Fruit fly (Drosophila melanogaster) whole organism, embryonic: ENCODE measurements around the gene phol.

ENCODE experiments used
- BEAF-32 ChIP-seq: fragments of 200-800 bp; sonication (Bioruptor generic); optimal IDR thresholded peaks from 3 replicates; lab custom pipeline; 2017; ENCODE audit warnings: missing biosample characterization, missing genetic modification characterization, mild to moderate bottlenecking, moderate library complexity, missing genetic modification reagents
- CG11723 ChIP-seq: fragments of 200-800 bp; sonication (Bioruptor generic); optimal IDR thresholded peaks from 2 replicates; lab custom pipeline; 2017; ENCODE audit warnings: missing biosample characterization, mild to moderate bottlenecking, missing genetic modification characterization
- CG12299 ChIP-seq: fragments of 200-800 bp; sonication (Bioruptor generic); optimal IDR thresholded peaks from 2 replicates; lab custom pipeline; 2018; ENCODE audit warnings: missing biosample characterization, mild to moderate bottlenecking, missing genetic modification characterization
- CG12659 ChIP-seq: fragments of 200-800 bp; sonication (Bioruptor generic); optimal IDR thresholded peaks from 3 replicates; lab custom pipeline; 2017; ENCODE audit warnings: mild to moderate bottlenecking, missing biosample characterization, missing genetic modification reagents, missing genetic modification characterization
- CG13123 ChIP-seq: fragments of 200-800 bp; sonication (Bioruptor generic); optimal IDR thresholded peaks from 2 replicates; lab custom pipeline; 2016; ENCODE audit warnings: missing biosample characterization, missing genetic modification characterization
- CG15514 ChIP-seq: fragments of 200-800 bp; sonication (Bioruptor generic); optimal IDR thresholded peaks from 3 replicates; lab custom pipeline; 2017; ENCODE audit warnings: missing biosample characterization, missing genetic modification characterization, mild to moderate bottlenecking, moderate library complexity, missing genetic modification reagents
- CG16815 ChIP-seq: fragments of 200-800 bp; sonication (Bioruptor generic); optimal IDR thresholded peaks from 3 replicates; lab custom pipeline; 2017; ENCODE audit warnings: missing biosample characterization, mild to moderate bottlenecking, missing genetic modification characterization
- CG17361 ChIP-seq: fragments of 200-800 bp; sonication (Bioruptor generic); IDR thresholded peaks from 3 replicates; pipeline ENCODE4 v1.3.6; 2022; ENCODE audit warnings: missing biosample characterization, missing genetic modification characterization
- CG17612 ChIP-seq: fragments of 200-800 bp; sonication (Bioruptor generic); IDR thresholded peaks from 2 replicates; pipeline ENCODE4 v1.3.6; 2022; ENCODE audit warnings: missing biosample characterization, missing genetic modification characterization
- CG2202 ChIP-seq: fragments of 200-800 bp; sonication (Bioruptor generic); optimal IDR thresholded peaks from 2 replicates; lab custom pipeline; 2018; ENCODE audit warnings: missing biosample characterization, mild to moderate bottlenecking, missing genetic modification characterization
- CG3847 ChIP-seq: fragments of 200-800 bp; sonication (Bioruptor generic); IDR thresholded peaks from 2 replicates; pipeline ENCODE4 v1.3.6; 2022; ENCODE audit warnings: missing biosample characterization, missing genetic modification characterization
- CG3995 ChIP-seq: fragments of 200-800 bp; sonication (Bioruptor generic); optimal IDR thresholded peaks from 3 replicates; lab custom pipeline; 2016; ENCODE audit warnings: missing biosample characterization, missing genetic modification characterization
- CG4617 ChIP-seq: fragments of 200-800 bp; sonication (Bioruptor generic); optimal IDR thresholded peaks from 3 replicates; lab custom pipeline; 2016; ENCODE audit warnings: missing biosample characterization, missing genetic modification characterization, borderline replicate concordance
- CG6654 ChIP-seq: fragments of 200-800 bp; sonication (Bioruptor generic); optimal IDR thresholded peaks from 2 replicates; lab custom pipeline; 2017; ENCODE audit warnings: missing biosample characterization, mild to moderate bottlenecking, missing genetic modification characterization
- CG6791 ChIP-seq: fragments of 200-800 bp; sonication (Bioruptor generic); IDR thresholded peaks from 3 replicates; pipeline ENCODE4 v1.3.6; 2022; ENCODE audit warnings: missing biosample characterization, missing genetic modification characterization; ENCODE audit not compliant: partially characterized antibody
- CG7271 ChIP-seq: fragments of 200-800 bp; sonication (Bioruptor generic); optimal IDR thresholded peaks from 2 replicates; lab custom pipeline; 2018; ENCODE audit warnings: missing biosample characterization, mild to moderate bottlenecking, missing genetic modification characterization, moderate library complexity
- CG8924 ChIP-seq: fragments of 200-800 bp; optimal IDR thresholded peaks from 3 replicates; lab custom pipeline; 2019; ENCODE audit warnings: missing biosample characterization, mild to moderate bottlenecking, missing genetic modification characterization, moderate library complexity
- Chrac-16 ChIP-seq: fragments of 200-800 bp; sonication (Bioruptor generic); optimal IDR thresholded peaks from 3 replicates; lab custom pipeline; 2016; ENCODE audit warnings: missing biosample characterization, missing genetic modification characterization
- CoRest ChIP-seq: fragments of 200-800 bp; sonication (Bioruptor generic); optimal IDR thresholded peaks from 3 replicates; lab custom pipeline; 2018; ENCODE audit warnings: missing biosample characterization, mild to moderate bottlenecking, missing genetic modification characterization, moderate library complexity
- D19A ChIP-seq: fragments of 200-800 bp; optimal IDR thresholded peaks from 3 replicates; lab custom pipeline; 2019; ENCODE audit warnings: missing biosample characterization, mild to moderate bottlenecking, missing genetic modification characterization, moderate library complexity
- Fer1 ChIP-seq: fragments of 200-800 bp; sonication (Bioruptor generic); optimal IDR thresholded peaks from 2 replicates; lab custom pipeline; 2017; ENCODE audit warnings: missing biosample characterization, mild to moderate bottlenecking, missing genetic modification characterization
- HmgD ChIP-seq: fragments of 200-800 bp; sonication (Bioruptor generic); optimal IDR thresholded peaks from 3 replicates; lab custom pipeline; 2016; ENCODE audit warnings: missing biosample characterization, missing genetic modification characterization
- HmgZ ChIP-seq: fragments of 200-800 bp; sonication (Bioruptor generic); optimal IDR thresholded peaks from 2 replicates; lab custom pipeline; 2018; ENCODE audit warnings: missing biosample characterization, mild to moderate bottlenecking, missing genetic modification characterization
- Hmr ChIP-seq: fragments of 200-800 bp; sonication (Bioruptor generic); optimal IDR thresholded peaks from 3 replicates; lab custom pipeline; 2017; ENCODE audit warnings: mild to moderate bottlenecking, missing biosample characterization, missing genetic modification reagents, missing genetic modification characterization
- Hmx ChIP-seq: fragments of 200-800 bp; sonication (Bioruptor generic); optimal IDR thresholded peaks from 2 replicates; lab custom pipeline; 2016; ENCODE audit warnings: missing biosample characterization, missing genetic modification characterization
- Lhr ChIP-seq: fragments of 200-800 bp; sonication (Bioruptor generic); optimal IDR thresholded peaks from 3 replicates; lab custom pipeline; 2017; ENCODE audit warnings: mild to moderate bottlenecking, missing biosample characterization, missing genetic modification reagents, missing genetic modification characterization
- MESR4 ChIP-seq: fragments of 200-800 bp; sonication (Bioruptor generic); optimal IDR thresholded peaks from 2 replicates; lab custom pipeline; 2018; ENCODE audit warnings: missing biosample characterization, mild to moderate bottlenecking, missing genetic modification characterization, moderate library complexity
- Med ChIP-seq: fragments of 200-800 bp; sonication (Bioruptor generic); peaks from one replicate; lab custom pipeline; 2016; ENCODE audit warnings: missing biosample characterization, missing genetic modification characterization, mild to moderate bottlenecking, inconsistent platforms, moderate library complexity
- Nf-YA ChIP-seq: fragments of 200-800 bp; sonication (Bioruptor generic); IDR thresholded peaks from 2 replicates; pipeline ENCODE4 v1.3.6; 2022; ENCODE audit warnings: missing biosample characterization, missing genetic modification characterization
- Oaz ChIP-seq: fragments of 200-800 bp; sonication (Bioruptor generic); IDR thresholded peaks from 2 replicates; pipeline ENCODE4 v1.3.6; 2022; ENCODE audit warnings: missing biosample characterization, missing genetic modification characterization
- Pdp1 ChIP-seq, 2 experiments: fragments of 200-800 bp; sonication (Bioruptor generic); optimal IDR thresholded peaks; 3 replicates each; lab custom pipeline; 2016; ENCODE audit warnings: missing biosample characterization in 2 of 2, missing genetic modification characterization in 2 of 2, mild to moderate bottlenecking in 1 of 2, moderate library complexity in 1 of 2
- bbx ChIP-seq: fragments of 200-800 bp; sonication (Bioruptor generic); IDR thresholded peaks from 2 replicates; pipeline ENCODE4 v1.3.6; 2022; ENCODE audit warnings: missing biosample characterization, missing genetic modification characterization; ENCODE audit not compliant: partially characterized antibody
- chinmo ChIP-seq: fragments of 200-800 bp; sonication (Bioruptor generic); IDR thresholded peaks from 4 replicates; pipeline ENCODE4 v1.3.6; 2022; ENCODE audit warnings: missing biosample characterization, missing genetic modification characterization; ENCODE audit not compliant: partially characterized antibody
- corto ChIP-seq: fragments of 200-800 bp; sonication (Bioruptor generic); optimal IDR thresholded peaks from 2 replicates; lab custom pipeline; 2016; ENCODE audit warnings: missing biosample characterization, mild to moderate bottlenecking, missing genetic modification characterization, moderate library complexity
- croc ChIP-seq: fragments of 200-800 bp; sonication (Bioruptor generic); conservative IDR thresholded peaks from 3 replicates; pipeline ENCODE4 v1.3.6; 2022; ENCODE audit warnings: missing biosample characterization, missing genetic modification characterization
- da ChIP-seq: fragments of 200-800 bp; sonication (Bioruptor generic); optimal IDR thresholded peaks from 2 replicates; lab custom pipeline; 2016; ENCODE audit warnings: missing biosample characterization, missing genetic modification characterization
- esg ChIP-seq: fragments of 200-800 bp; sonication (Bioruptor generic); conservative IDR thresholded peaks from 2 replicates; pipeline ENCODE4 v1.3.6; 2022; ENCODE audit warnings: missing biosample characterization, missing genetic modification characterization
- fd96Cb ChIP-seq: fragments of 200-800 bp; sonication (Bioruptor generic); optimal IDR thresholded peaks from 2 replicates; lab custom pipeline; 2018; ENCODE audit warnings: missing biosample characterization, mild to moderate bottlenecking, missing genetic modification characterization, moderate library complexity
- maf-S ChIP-seq: fragments of 200-800 bp; sonication (Bioruptor generic); optimal IDR thresholded peaks from 2 replicates; lab custom pipeline; 2016; ENCODE audit warnings: missing biosample characterization, missing genetic modification characterization
- mam ChIP-seq: fragments of 200-800 bp; sonication (Bioruptor generic); optimal IDR thresholded peaks from 3 replicates; lab custom pipeline; 2016; ENCODE audit warnings: missing biosample characterization, missing genetic modification characterization
- nmo ChIP-seq: fragments of 200-800 bp; sonication (Bioruptor generic); optimal IDR thresholded peaks from 2 replicates; lab custom pipeline; 2018; ENCODE audit warnings: missing biosample characterization, mild to moderate bottlenecking, missing genetic modification characterization, moderate library complexity
- odd ChIP-seq: fragments of 200-800 bp; sonication (Bioruptor generic); optimal IDR thresholded peaks from 2 replicates; lab custom pipeline; 2017; ENCODE audit warnings: missing biosample characterization, mild to moderate bottlenecking, missing genetic modification characterization
- pho ChIP-seq: fragments of 200-800 bp; sonication (Bioruptor generic); optimal IDR thresholded peaks from 2 replicates; lab custom pipeline; 2016; ENCODE audit warnings: missing biosample characterization, missing genetic modification characterization
- psq ChIP-seq: fragments of 200-800 bp; sonication (Bioruptor generic); optimal IDR thresholded peaks from 2 replicates; lab custom pipeline; 2017; ENCODE audit warnings: missing biosample characterization, missing genetic modification characterization
- ranshi ChIP-seq: fragments of 200-800 bp; sonication (Bioruptor generic); IDR thresholded peaks from 2 replicates; pipeline ENCODE4 v1.3.6; 2022; ENCODE audit warnings: missing biosample characterization, missing genetic modification characterization
- repo ChIP-seq: fragments of 200-800 bp; sonication (Bioruptor generic); optimal IDR thresholded peaks from 2 replicates; lab custom pipeline; 2016; ENCODE audit warnings: missing biosample characterization, missing genetic modification characterization
- schlank ChIP-seq: fragments of 200-800 bp; sonication (Bioruptor generic); optimal IDR thresholded peaks from 2 replicates; lab custom pipeline; 2018; ENCODE audit warnings: missing biosample characterization, mild to moderate bottlenecking, missing genetic modification characterization
- wor ChIP-seq: fragments of 200-800 bp; sonication (Bioruptor generic); IDR thresholded peaks from 2 replicates; pipeline ENCODE4 v1.3.6; 2022; ENCODE audit warnings: missing biosample characterization, missing genetic modification characterization
- yki ChIP-seq: fragments of >200 bp; optimal IDR thresholded peaks from 3 replicates; lab custom pipeline; 2018

phol gene

DNA sequence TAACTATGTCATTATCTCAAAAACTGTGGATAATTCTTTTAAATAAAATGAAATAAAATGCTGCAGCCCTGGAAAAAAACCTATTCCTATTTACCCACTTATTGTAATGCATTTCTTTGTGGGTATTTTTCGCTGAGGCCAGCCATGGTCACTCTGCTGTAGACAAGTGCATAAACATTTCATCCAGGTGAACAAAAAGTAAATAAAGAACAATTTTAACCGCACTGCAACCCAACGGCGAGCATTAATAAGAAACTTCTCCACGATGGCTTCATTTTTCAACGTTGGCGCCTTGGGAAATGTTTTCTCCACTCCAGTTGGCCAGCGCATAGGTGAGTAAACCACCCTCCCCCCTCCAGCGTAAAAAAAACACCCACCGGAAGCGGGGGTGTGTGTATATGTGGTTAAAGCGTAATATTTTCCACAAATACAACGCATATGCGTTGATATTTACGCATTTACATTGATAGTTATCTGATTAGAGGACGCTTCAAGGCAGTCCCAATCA is 9.3 kb downstream of the phol start, which contains the start of gene CG3529 (continued):
- TF ChIP-seq da (peak; percentile 15), CG3847 (GFP tag; lab: Robert Waterston, UW) (peak; percentile 48; the same call in 1 of the 2 replicates), CG12299 (no peak), CG8924 (tag; lab: Kevin White, UChicago) (peak; percentile 59), CG15514 (GFP tag; lab: Kevin White, UChicago) (peak; percentile 73), Fer1 (GFP tag; lab: Kevin White, UChicago) (peak; percentile 62), bbx (GFP tag; lab: Robert Waterston, UW) (0 out of 2 replicates have a peak, but pooled peaks have one; percentile 11), wor (GFP tag; lab: Robert Waterston, UW) (no peak), psq (GFP tag; lab: Kevin White, UChicago) (no peak), CoRest (tag; lab: Kevin White, UChicago) (peak; percentile 49), Med (GFP tag; lab: Kevin White, UChicago) (peak; percentile 81), CG11723 (GFP tag; lab: Kevin White, UChicago) (peak; percentile 13), CG12659 (GFP tag; lab: Kevin White, UChicago) (peak; percentile 70), MESR4 (peak; percentile 75), CG6791 (GFP tag; lab: Robert Waterston, UW) (0 out of 3 replicates have a peak, but pooled peaks have one; percentile 46), CG16815 (GFP tag; lab: Kevin White, UChicago) (no peak), Hmr (GFP tag; lab: Kevin White, UChicago) (peak; percentile 48), BEAF-32 (GFP tag; lab: Kevin White, UChicago) (peak; percentile 47), CG6654 (no peak), Chrac-16 (peak; percentile 3), Pdp1 (GFP tag; optimal IDR thresholded peaks at IDR 0.05; lab: Kevin White, UChicago) (peak in 1 of 2 experiments; percentile 16), mam (GFP tag; lab: Kevin White, UChicago) (peak; percentile 14), fd96Cb (peak; percentile 16), odd (peak; percentile 18), ranshi (GFP tag; lab: Robert Waterston, UW) (0 out of 2 replicates have a peak, but pooled peaks have one; percentile 8), repo (peak; percentile 25), Lhr (GFP tag; lab: Kevin White, UChicago) (peak; percentile 21), chinmo (peak; percentile 68; the same call in 2 of the 4 replicates), Nf-YA (peak; percentile 53; the same call in 1 of the 2 replicates), HmgZ (tag; lab: Kevin White, UChicago) (peak; percentile 3), nmo (GFP tag; lab: Kevin White, UChicago) (peak; percentile 34), yki (lab: Kevin White, UChicago) (no peak), CG7271 (no peak), CG4617 (GFP tag; lab: Kevin White, UChicago) (peak; percentile 84), D19A (tag; lab: Kevin White, UChicago) (peak; percentile 44), CG2202 (tag; lab: Kevin White, UChicago) (peak; percentile 16), CG17361 (GFP tag; lab: Robert Waterston, UW) (0 out of 3 replicates have a peak, but pooled peaks have one; percentile 19), CG3995 (GFP tag; lab: Kevin White, UChicago) (peak; percentile 59)

dm6 chr3L:9442625-9443282 is 13.3 kb downstream of the phol start, which contains the start of gene Srg3:
Gene Srg3 (plus strand): TSS chr3L:9443232.
- no peak for TF ChIP-seq Hmx (GFP tag; lab: Kevin White, UChicago)
- TF ChIP-seq odd = peak; percentile 26
- no peak for TF ChIP-seq schlank (tag; lab: Kevin White, UChicago)
- no peak for TF ChIP-seq croc
- TF ChIP-seq Hmr (GFP tag; lab: Kevin White, UChicago) = no peak
- no peak for TF ChIP-seq HmgD (GFP tag; lab: Kevin White, UChicago)
- TF ChIP-seq esg = peak; percentile 11; the same call in 1 of the 2 replicates
- 0 out of 2 replicates have a peak, but pooled peaks have one; percentile 12 for TF ChIP-seq Oaz
- no peak for TF ChIP-seq CG13123 (GFP tag; lab: Kevin White, UChicago)
- no peak for TF ChIP-seq pho (GFP tag; lab: Kevin White, UChicago)
- no peak for TF ChIP-seq psq (GFP tag; lab: Kevin White, UChicago)
- TF ChIP-seq CG17612 (GFP tag; lab: Robert Waterston, UW) = no peak
- no peak for TF ChIP-seq maf-S (GFP tag; lab: Kevin White, UChicago)
- no peak for TF ChIP-seq corto (GFP tag; lab: Kevin White, UChicago)
